Worm (Caenorhabditis elegans): ENCODE results near the gene ncx-7.
A peak's percentile ranks its signal among the peaks of the same experiment; 100 is the strongest.

Gene ncx-7

ce11 chrIII:9748694-9749093 lies 28.6 kb upstream of the ncx-7 start, which contains the start of gene T05G5.4 (continued):
- TF ChIP-seq ceh-100 (GFP tag; IDR thresholded peaks at IDR 0.05) = peak; percentile 63
- TF ChIP-seq F49E8.2 (tag; optimal IDR thresholded peaks at IDR 0.05; ENCODE audit: insufficient read depth) = no peak
- TF ChIP-seq xnd-1 (tag; optimal IDR thresholded peaks at IDR 0.05) = no peak
- no peak for TF ChIP-seq lin-35 (GFP tag; optimal IDR thresholded peaks at IDR 0.05)
- no peak for TF ChIP-seq Y53F4B.3 (GFP tag; IDR thresholded peaks at IDR 0.05)
- no peak for TF ChIP-seq ceh-40 (GFP tag; IDR thresholded peaks at IDR 0.05)
- no peak for TF ChIP-seq zfh-2 (GFP tag; conservative IDR thresholded peaks at IDR 0.05)
- TF ChIP-seq sptf-2 (GFP tag; optimal IDR thresholded peaks at IDR 0.05) = no peak
- no peak for TF ChIP-seq nhr-179 (tag; optimal IDR thresholded peaks at IDR 0.05)
- TF ChIP-seq madf-10 (tag; optimal IDR thresholded peaks at IDR 0.05) = no peak
- peak; percentile 4 for TF ChIP-seq ceh-79 (tag; optimal IDR thresholded peaks at IDR 0.05)
- TF ChIP-seq F52B5.7 (tag; optimal IDR thresholded peaks at IDR 0.05) = no peak
- no peak for TF ChIP-seq K11D2.4 (GFP tag; IDR thresholded peaks at IDR 0.05)
- no peak for TF ChIP-seq cebp-1 (GFP tag; IDR thresholded peaks at IDR 0.05)
- peak; percentile 7 for TF ChIP-seq cebp-1 (tag; optimal IDR thresholded peaks at IDR 0.05)
- TF ChIP-seq Y53G8AR.9 (GFP tag; conservative IDR thresholded peaks at IDR 0.05) = peak; percentile 74; the same call in 1 of the 2 replicates
- no peak for TF ChIP-seq ceh-58 (GFP tag; IDR thresholded peaks at IDR 0.05)
- TF ChIP-seq ztf-3 (GFP tag; optimal IDR thresholded peaks at IDR 0.05) = no peak
- peak; percentile 68 for TF ChIP-seq madf-6 (GFP tag; IDR thresholded peaks at IDR 0.05)
- peak; percentile 4 for TF ChIP-seq snpc-3.4 (tag; optimal IDR thresholded peaks at IDR 0.05)
- TF ChIP-seq snpc-1.1 (tag; optimal IDR thresholded peaks at IDR 0.05; ENCODE audit: insufficient read depth) = no peak
- no peak for TF ChIP-seq lir-1 (GFP tag; conservative IDR thresholded peaks at IDR 0.05)
- no peak for TF ChIP-seq ztf-28 (GFP tag; IDR thresholded peaks at IDR 0.05)
- peak; percentile 46 for TF ChIP-seq lin-54 (GFP tag; optimal IDR thresholded peaks at IDR 0.05)
- TF ChIP-seq Y56A3A.18 (GFP tag; IDR thresholded peaks at IDR 0.05) = no peak; the same call in 1 of the 2 replicates
- no peak for TF ChIP-seq rcor-1 (GFP tag; IDR thresholded peaks at IDR 0.05)
- no peak for TF ChIP-seq chd-7 (tag; optimal IDR thresholded peaks at IDR 0.05)
- no peak for TF ChIP-seq F22D6.2 (tag; optimal IDR thresholded peaks at IDR 0.05)
- TF ChIP-seq sea-2 (GFP tag; IDR thresholded peaks at IDR 0.05) = no peak
- TF ChIP-seq F57A8.1 (GFP tag; optimal IDR thresholded peaks at IDR 0.05) = no peak
- peak; percentile 8; the same call in 1 of the 2 replicates for TF ChIP-seq ekl-4 (GFP tag; IDR thresholded peaks at IDR 0.05)
- no peak for TF ChIP-seq B0035.1 (tag; optimal IDR thresholded peaks at IDR 0.05)
- TF ChIP-seq dpl-1 (GFP tag; optimal IDR thresholded peaks at IDR 0.05) = no peak
- no peak for TF ChIP-seq nfya-1 (tag; optimal IDR thresholded peaks at IDR 0.05; ENCODE audit: borderline replicate concordance, insufficient read depth)
- TF ChIP-seq dpff-1 (tag; optimal IDR thresholded peaks at IDR 0.05) = no peak
- TF ChIP-seq nhr-120 (GFP tag; IDR thresholded peaks at IDR 0.05) = no peak
- peak; percentile 43; the same call in 1 of the 2 replicates for TF ChIP-seq mcd-1 (GFP tag; IDR thresholded peaks at IDR 0.05)
- no peak for TF ChIP-seq nhr-27 (tag; optimal IDR thresholded peaks at IDR 0.05)
- TF ChIP-seq F57C9.4 (tag; optimal IDR thresholded peaks at IDR 0.05) = no peak
- no peak for TF ChIP-seq atf-7 (tag; optimal IDR thresholded peaks at IDR 0.05)
- TF ChIP-seq madf-8 (GFP tag; conservative IDR thresholded peaks at IDR 0.05) = no peak
- no peak for TF ChIP-seq T26A5.8 (tag; optimal IDR thresholded peaks at IDR 0.05)
- no peak for TF ChIP-seq repo-1 (tag; optimal IDR thresholded peaks at IDR 0.05)
- no peak for TF ChIP-seq snpc-4 (GFP tag; optimal IDR thresholded peaks at IDR 0.05)
- no peak for TF ChIP-seq snpc-4 (tag; optimal IDR thresholded peaks at IDR 0.05)
- no peak for TF ChIP-seq K12H6.12 (tag; optimal IDR thresholded peaks at IDR 0.05)
- no peak for TF ChIP-seq nhr-90 (tag; optimal IDR thresholded peaks at IDR 0.05)
- TF ChIP-seq F55B11.4 (tag; optimal IDR thresholded peaks at IDR 0.05; ENCODE audit: borderline replicate concordance, insufficient read depth) = no peak
- TF ChIP-seq tbp1 (GFP tag; optimal IDR thresholded peaks at IDR 0.05) = peak; percentile 20

Measured in whole organism, young adult.